Worm (Caenorhabditis elegans) whole organism, L4 larva: ENCODE results near the gene tor-2.

Experiments
- F10B5.3 ChIP-seq: sonication (generic microtip); optimal IDR thresholded peaks from 2 replicates; lab custom pipeline; 2016; ENCODE audit warnings: mild to moderate bottlenecking, missing genetic modification characterization, missing compliant biosample characterization
- F44E2.7 ChIP-seq: fragments of 200-800 bp; sonication (Bioruptor generic); IDR thresholded peaks from 2 replicates; pipeline ENCODE4 v2.1.2; 2022; ENCODE audit warnings: missing genetic modification characterization, missing compliant biosample characterization
- F49E8.2 ChIP-seq: sonication (generic microtip); optimal IDR thresholded peaks from 2 replicates; lab custom pipeline; 2016; ENCODE audit warnings: missing compliant biosample characterization, mild to moderate bottlenecking, missing genetic modification characterization, borderline replicate concordance
- Y105C5A.15 ChIP-seq: fragments of 200-800 bp; sonication (Bioruptor generic); IDR thresholded peaks from 2 replicates; pipeline ENCODE4 v1.3.6; 2022; ENCODE audit warnings: missing genetic modification characterization, missing compliant biosample characterization
- Y48G9A.11 ChIP-seq: fragments of 200-800 bp; sonication (Bioruptor generic); IDR thresholded peaks from 2 replicates; pipeline ENCODE4 v1.3.6; 2022; ENCODE audit warnings: missing genetic modification reagents, missing genetic modification characterization, missing compliant biosample characterization
- Y75B8A.6 ChIP-seq: fragments of 200-800 bp; sonication (Bioruptor generic); IDR thresholded peaks from 2 replicates; pipeline ENCODE4 v1.3.6; 2022; ENCODE audit warnings: missing genetic modification reagents, missing genetic modification characterization, missing compliant biosample characterization
- aha-1 ChIP-seq: fragments of 150-350 bp; peaks from one replicate; lab custom pipeline; 2014; ENCODE audit warnings: missing biosample characterization, missing genetic modification characterization
- ama-1 ChIP-seq: fragments of 150-350 bp; optimal IDR thresholded peaks from 2 replicates; lab custom pipeline; 2014; ENCODE audit warnings: inconsistent platforms, mixed read lengths
- attf-4 ChIP-seq: sonication (generic microtip); optimal IDR thresholded peaks from 3 replicates; lab custom pipeline; 2017; ENCODE audit warnings: missing biosample characterization, missing genetic modification characterization
- ceh-62 ChIP-seq: sonication (generic microtip); optimal IDR thresholded peaks from 2 replicates; lab custom pipeline; 2017; ENCODE audit warnings: missing biosample characterization, missing genetic modification characterization
- ceh-82 ChIP-seq: sonication (generic microtip); optimal IDR thresholded peaks from 2 replicates; lab custom pipeline; 2017; ENCODE audit warnings: missing biosample characterization, missing genetic modification characterization
- ces-1 ChIP-seq: fragments of 150-350 bp; sonication (generic microtip); optimal IDR thresholded peaks from 4 replicates; lab custom pipeline; 2014; ENCODE audit warnings: missing biosample characterization, missing genetic modification reagents, missing genetic modification characterization
- cey-2 ChIP-seq: sonication (generic microtip); optimal IDR thresholded peaks from 3 replicates; lab custom pipeline; 2017; ENCODE audit warnings: missing genetic modification characterization, mild to moderate bottlenecking, missing compliant biosample characterization, antibody characterized with exemption, borderline replicate concordance; ENCODE audit not compliant: insufficient read depth
- ctbp-1 ChIP-seq: fragments of 200-800 bp; sonication (Bioruptor generic); IDR thresholded peaks from 2 replicates; pipeline ENCODE4 v1.3.6; 2022; ENCODE audit warnings: missing genetic modification reagents, missing genetic modification characterization, missing compliant biosample characterization
- dmd-6 ChIP-seq: fragments of 200-800 bp; sonication (Bioruptor generic); IDR thresholded peaks from 2 replicates; pipeline ENCODE4 v1.3.6; 2022; ENCODE audit warnings: missing genetic modification reagents, missing genetic modification characterization, missing compliant biosample characterization
- dmd-8 ChIP-seq: fragments of 200-800 bp; sonication (Bioruptor generic); IDR thresholded peaks from 2 replicates; pipeline ENCODE4 v1.3.6; 2022; ENCODE audit warnings: missing genetic modification characterization, missing compliant biosample characterization
- fkh-10 ChIP-seq: fragments of 150-350 bp; optimal IDR thresholded peaks from 2 replicates; lab custom pipeline; 2014; ENCODE audit warnings: missing biosample characterization, missing genetic modification reagents, missing genetic modification characterization
- gei-8 ChIP-seq: fragments of 200-800 bp; sonication (Bioruptor generic); optimal IDR thresholded peaks from 2 replicates; lab custom pipeline; 2018; ENCODE audit warnings: mild to moderate bottlenecking, missing genetic modification characterization, missing compliant biosample characterization
- hif-1 ChIP-seq, 2 experiments: sonication (generic microtip); optimal IDR thresholded peaks; 2 replicates each; lab custom pipeline; 2016 to 2017; ENCODE audit warnings: missing compliant biosample characterization in 2 of 2, missing genetic modification characterization in 2 of 2, missing genetic modification reagents in 2 of 2, missing genotype in 2 of 2, mild to moderate bottlenecking in 1 of 2
- hlh-30 ChIP-seq: sonication (generic microtip); optimal IDR thresholded peaks from 2 replicates; lab custom pipeline; 2017; ENCODE audit warnings: antibody characterized with exemption, mild to moderate bottlenecking, missing genetic modification characterization, missing compliant biosample characterization; ENCODE audit not compliant: insufficient read depth
- lin-13 ChIP-seq: fragments of 150-350 bp; optimal IDR thresholded peaks from 2 replicates; lab custom pipeline; 2014; ENCODE audit warnings: missing biosample characterization, missing genetic modification reagents, missing genetic modification characterization
- lin-15B ChIP-seq: fragments of 150-350 bp; sonication (generic microtip); optimal IDR thresholded peaks from 3 replicates; lab custom pipeline; 2014; ENCODE audit warnings: missing biosample characterization, missing genetic modification characterization
- lin-39 ChIP-seq: fragments of 150-350 bp; optimal IDR thresholded peaks from 2 replicates; lab custom pipeline; 2014; ENCODE audit warnings: missing biosample characterization, missing genetic modification reagents, missing genetic modification characterization
- madf-9 ChIP-seq: fragments of 200-800 bp; sonication (Bioruptor generic); conservative IDR thresholded peaks from 2 replicates; pipeline ENCODE4 v1.3.6; 2022; ENCODE audit warnings: missing genetic modification reagents, missing genetic modification characterization, missing compliant biosample characterization
- mep-1 ChIP-seq: fragments of 150-350 bp; sonication (generic microtip); optimal IDR thresholded peaks from 3 replicates; lab custom pipeline; 2014; ENCODE audit warnings: missing biosample characterization, missing genetic modification characterization
- mes-2 ChIP-seq: sonication (generic microtip); optimal IDR thresholded peaks from 2 replicates; lab custom pipeline; 2016; ENCODE audit warnings: missing genotype, mild to moderate bottlenecking, missing genetic modification characterization, missing compliant biosample characterization; ENCODE audit not compliant: poor library complexity, severe bottlenecking
- mxl-3 ChIP-seq: fragments of 200-800 bp; sonication (Bioruptor generic); optimal IDR thresholded peaks from 2 replicates; lab custom pipeline; 2018; ENCODE audit warnings: mild to moderate bottlenecking, missing genetic modification characterization, missing compliant biosample characterization
- nhr-10 ChIP-seq: fragments of 150-350 bp; optimal IDR thresholded peaks from 2 replicates; lab custom pipeline; 2014; ENCODE audit warnings: missing biosample characterization, missing genetic modification characterization
- nhr-11 ChIP-seq: fragments of 150-350 bp; optimal IDR thresholded peaks from 2 replicates; lab custom pipeline; 2014; ENCODE audit warnings: missing biosample characterization, missing genetic modification characterization
- nhr-28 ChIP-seq: fragments of 150-350 bp; optimal IDR thresholded peaks from 2 replicates; lab custom pipeline; 2014; ENCODE audit warnings: missing biosample characterization, missing genetic modification characterization
- nhr-41 ChIP-seq: fragments of 200-800 bp; sonication (Bioruptor generic); IDR thresholded peaks from 2 replicates; pipeline ENCODE4 v1.3.6; 2022; ENCODE audit warnings: missing genetic modification reagents, missing genetic modification characterization, missing compliant biosample characterization
- nhr-6 ChIP-seq: fragments of 150-350 bp; optimal IDR thresholded peaks from 2 replicates; lab custom pipeline; 2014; ENCODE audit warnings: missing biosample characterization, missing genetic modification characterization
- nhr-76 ChIP-seq: fragments of 150-350 bp; optimal IDR thresholded peaks from 2 replicates; lab custom pipeline; 2014; ENCODE audit warnings: missing biosample characterization, missing genetic modification characterization
- rbr-2 ChIP-seq: sonication (generic microtip); optimal IDR thresholded peaks from 2 replicates; lab custom pipeline; 2016; ENCODE audit warnings: missing genotype, missing genetic modification characterization, missing compliant biosample characterization
- saeg-2 ChIP-seq: fragments of 200-800 bp; sonication (Bioruptor generic); IDR thresholded peaks from 2 replicates; pipeline ENCODE4 v1.3.6; 2022; ENCODE audit warnings: missing genetic modification reagents, missing genetic modification characterization, missing compliant biosample characterization
- sdz-12 ChIP-seq: fragments of 200-800 bp; sonication (Bioruptor generic); optimal IDR thresholded peaks from 2 replicates; lab custom pipeline; 2018; ENCODE audit warnings: mild to moderate bottlenecking, missing genetic modification characterization, missing compliant biosample characterization
- snpc-1.2 ChIP-seq: fragments of 200-800 bp; sonication (Bioruptor generic); IDR thresholded peaks from 2 replicates; pipeline ENCODE4 v1.3.6; 2022; ENCODE audit warnings: missing genetic modification reagents, missing genetic modification characterization, missing compliant biosample characterization
- unc-39 ChIP-seq: sonication (generic microtip); optimal IDR thresholded peaks from 2 replicates; lab custom pipeline; 2017; ENCODE audit warnings: missing biosample characterization, missing genetic modification characterization
- zip-11 ChIP-seq: fragments of 200-800 bp; sonication (Bioruptor generic); IDR thresholded peaks from 2 replicates; pipeline ENCODE4 v1.3.6; 2022; ENCODE audit warnings: missing genetic modification characterization, missing compliant biosample characterization
- ztf-11 ChIP-seq: fragments of 150-350 bp; optimal IDR thresholded peaks from 2 replicates; lab custom pipeline; 2014; ENCODE audit warnings: missing biosample characterization, missing genetic modification characterization
- ztf-7 ChIP-seq: fragments of 150-350 bp; optimal IDR thresholded peaks from 2 replicates; lab custom pipeline; 2014; ENCODE audit warnings: missing biosample characterization, missing genetic modification characterization

Gene tor-2

DNA sequence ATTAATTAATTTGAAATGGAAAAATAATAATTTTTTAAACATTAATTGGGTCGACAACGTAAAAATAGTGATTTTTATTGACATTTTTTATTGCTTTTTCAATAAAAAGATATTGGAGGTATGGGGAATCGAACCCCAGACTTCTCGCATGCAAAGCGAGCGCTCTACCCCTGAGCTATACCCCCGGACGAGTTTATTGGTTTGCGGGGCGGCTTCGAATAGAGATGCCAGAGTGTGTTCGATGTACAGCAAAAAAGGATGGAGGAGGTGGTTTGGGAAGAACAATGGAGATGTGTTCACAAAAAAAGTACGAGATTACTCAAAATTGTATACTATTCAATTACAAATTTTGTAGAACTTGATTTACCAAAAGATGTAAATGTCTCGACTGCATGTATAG lies 29.8 kb upstream of the tor-2 start (continued):
- TF ChIP-seq saeg-2 (GFP tag; lab: Robert Waterston, UW): no peak
- TF ChIP-seq nhr-28 (tag; lab: Kevin White, UChicago): no peak
- TF ChIP-seq ztf-7 (tag; lab: Kevin White, UChicago): peak; percentile 76
- no peak for TF ChIP-seq dmd-8 (GFP tag; lab: Robert Waterston, UW)
- TF ChIP-seq unc-39 (tag; lab: Kevin White, UChicago): no peak
- no peak for TF ChIP-seq ceh-62 (tag; lab: Kevin White, UChicago)
- TF ChIP-seq F44E2.7 (GFP tag; lab: Robert Waterston, UW): no peak
- no peak for TF ChIP-seq gei-8
- TF ChIP-seq lin-15B: no peak
- TF ChIP-seq ama-1 (lab: Kevin White, UChicago): no peak
- peak; percentile 50 for TF ChIP-seq F49E8.2 (tag; lab: Kevin White, UChicago)
- TF ChIP-seq mxl-3: no peak
- no peak; the same call in 1 of the 2 replicates for TF ChIP-seq Y105C5A.15
- peak; percentile 50 for TF ChIP-seq F10B5.3 (tag; lab: Kevin White, UChicago)
- no peak for TF ChIP-seq mes-2 (tag; lab: Kevin White, UChicago)
- TF ChIP-seq snpc-1.2 (GFP tag; lab: Robert Waterston, UW): peak; percentile 99
- TF ChIP-seq nhr-11 (tag; lab: Kevin White, UChicago): peak; percentile 16
- TF ChIP-seq zip-11 (GFP tag; lab: Robert Waterston, UW): no peak
- no peak for TF ChIP-seq ces-1 (GFP tag; lab: Kevin White, UChicago)
- TF ChIP-seq hif-1 (tag; optimal IDR thresholded peaks at IDR 0.05; lab: Kevin White, UChicago): no peak
- no peak for TF ChIP-seq Y48G9A.11

- TF ChIP-seq snpc-1.2 (GFP tag; lab: Robert Waterston, UW) (peak; percentile 63; the same call in 1 of the 2 replicates), nhr-76 (tag; lab: Kevin White, UChicago) (no peak)
Measured at ce11 chrIV:14008709-14009108, 24.8 kb upstream of the tor-2 start.

DNA sequence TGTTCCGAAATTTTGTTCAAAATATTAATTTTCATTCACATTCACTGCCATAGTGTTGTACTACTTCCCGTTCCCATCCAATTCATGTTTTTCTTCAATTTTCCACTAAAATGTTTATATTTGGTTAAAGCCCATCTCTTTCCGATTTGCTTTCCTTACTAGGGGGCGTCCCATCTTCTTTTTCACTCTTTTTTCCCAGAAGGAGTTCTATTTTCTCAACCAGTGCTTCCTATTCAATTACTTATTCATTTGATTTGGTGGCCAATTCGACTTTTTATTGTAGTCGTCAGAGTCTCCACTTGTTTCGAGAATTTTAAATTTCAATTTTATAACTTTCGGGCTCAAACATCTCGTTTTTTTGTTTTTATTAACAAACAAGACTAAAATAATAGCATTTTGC lies 17.8 kb upstream of the tor-2 start:
- no peak for TF ChIP-seq nhr-41 (GFP tag; lab: Robert Waterston, UW)
- TF ChIP-seq aha-1 (tag; lab: Kevin White, UChicago): peak; percentile 19
- peak; percentile 70 for TF ChIP-seq fkh-10
- peak; percentile 50 for TF ChIP-seq ces-1 (GFP tag; lab: Kevin White, UChicago)
- TF ChIP-seq F44E2.7 (GFP tag; lab: Robert Waterston, UW): no peak

- TF ChIP-seq aha-1 (tag; lab: Kevin White, UChicago) (peak; percentile 57), nhr-10 (tag; lab: Kevin White, UChicago) (no peak), snpc-1.2 (GFP tag; lab: Robert Waterston, UW) (peak; percentile 35; the same call in 1 of the 2 replicates)
- TF ChIP-seq, all 104 proteins: peak for 2
Measured at ce11 chrIV:13989875-13990274, 5.9 kb upstream of the tor-2 start.

DNA sequence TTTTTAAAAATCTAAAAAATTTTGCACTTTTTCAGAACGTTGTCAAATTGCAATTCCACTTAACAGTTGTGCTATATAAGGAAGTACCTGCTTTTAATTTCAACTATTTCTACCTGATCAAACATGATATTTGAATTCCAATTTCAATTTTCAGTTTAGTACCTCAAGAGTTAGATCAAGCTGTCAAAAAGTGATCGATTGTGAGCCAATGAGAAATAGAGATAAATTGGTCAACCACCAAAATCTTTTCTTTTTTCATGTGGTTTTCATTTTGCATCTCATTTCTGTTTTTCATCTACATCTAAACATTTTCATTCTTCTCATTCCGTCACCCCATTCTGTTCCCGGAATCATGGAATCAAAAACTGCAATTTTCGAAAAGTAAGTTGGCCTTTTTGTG lies 4.8 kb upstream of the tor-2 start, which contains the start of gene egl-23:
TSS of gene egl-23 (plus strand) at position 301 of the 400 bp plus-strand sequence.
- no peak for TF ChIP-seq F49E8.2 (tag; lab: Kevin White, UChicago)
- TF ChIP-seq ces-1 (GFP tag; lab: Kevin White, UChicago): no peak
- no peak for TF ChIP-seq lin-13 (GFP tag; lab: Kevin White, UChicago)
- no peak for TF ChIP-seq hlh-30 (tag; lab: Kevin White, UChicago)
- no peak for TF ChIP-seq ztf-11 (tag; lab: Kevin White, UChicago)
- TF ChIP-seq zip-11 (GFP tag; lab: Robert Waterston, UW): no peak
- no peak for TF ChIP-seq nhr-11 (tag; lab: Kevin White, UChicago)
- no peak for TF ChIP-seq madf-9 (GFP tag; lab: Robert Waterston, UW)
- TF ChIP-seq lin-39 (tag; lab: Kevin White, UChicago): no peak
- TF ChIP-seq rbr-2 (tag; lab: Kevin White, UChicago): no peak
- TF ChIP-seq nhr-6 (tag; lab: Kevin White, UChicago): no peak
- TF ChIP-seq attf-4 (tag; lab: Kevin White, UChicago): no peak
- no peak for TF ChIP-seq sdz-12 (GFP tag; lab: Kevin White, UChicago)
- no peak for TF ChIP-seq ceh-82 (tag; lab: Kevin White, UChicago)
- no peak for TF ChIP-seq dmd-6 (GFP tag; lab: Robert Waterston, UW)
- no peak for TF ChIP-seq Y75B8A.6 (GFP tag; lab: Robert Waterston, UW)
- no peak for TF ChIP-seq cey-2 (tag; lab: Kevin White, UChicago)
- no peak for TF ChIP-seq ctbp-1 (GFP tag; lab: Robert Waterston, UW)
- TF ChIP-seq mep-1 (tag; lab: Kevin White, UChicago): no peak
